Fruit fly (Drosophila melanogaster) whole organism: ENCODE data around the gene 4E-T.

Experiments
- CG8478 ChIP-seq: fragments of >200 bp; optimal IDR thresholded peaks from 2 replicates; lab custom pipeline; 2018; ENCODE audit warnings: inconsistent platforms
- Dll ChIP-seq: fragments of >200 bp; optimal IDR thresholded peaks from 2 replicates; lab custom pipeline; 2017
- EcR ChIP-seq, 2 experiments: fragments of >200 bp; optimal IDR thresholded peaks; 2 replicates each; lab custom pipeline; 2017; ENCODE audit warnings: missing biosample characterization in 2 of 2, missing genetic modification characterization in 2 of 2, missing genetic modification reagents in 2 of 2
- pan ChIP-seq: fragments of >200 bp; optimal IDR thresholded peaks from 2 replicates; lab custom pipeline; 2017
- psq ChIP-seq: fragments of >200 bp; optimal IDR thresholded peaks from 2 replicates; lab custom pipeline; 2017
- usp ChIP-seq: fragments of >200 bp; optimal IDR thresholded peaks from 2 replicates; lab custom pipeline; 2017; ENCODE audit warnings: missing biosample characterization, missing genetic modification characterization, mixed read lengths

Gene 4E-T

DNA sequence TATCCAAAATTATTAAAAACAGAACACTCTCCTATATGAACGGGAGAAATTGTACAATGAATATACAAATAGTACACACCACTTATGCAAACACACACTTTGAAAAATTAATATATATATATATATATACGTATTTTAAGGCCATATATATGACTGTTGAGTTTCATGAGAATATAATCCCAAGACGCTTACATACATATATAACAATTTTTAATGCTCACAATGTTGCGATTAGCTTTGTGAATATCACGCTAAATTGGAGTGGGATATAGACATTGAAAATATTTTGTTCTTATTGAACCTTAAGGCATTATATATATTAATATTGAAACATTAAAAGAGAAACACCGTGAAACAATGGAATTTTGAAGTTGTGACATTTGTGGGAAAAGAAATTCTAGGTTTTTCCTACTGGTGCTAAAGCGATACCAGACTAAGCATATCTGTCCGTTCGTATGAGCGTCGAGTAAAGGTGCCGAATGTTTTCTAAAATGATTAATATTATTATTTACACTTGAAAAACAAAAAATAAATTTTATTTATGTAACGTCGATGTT, at the start of gene 4E-T:
Gene 4E-T (minus strand): TSS at position 300 of the 557 bp plus-strand sequence.
- TF ChIP-seq pan (lab: Kevin White, UChicago) (no peak), Dll (lab: Kevin White, UChicago) (no peak), CG8478 (no peak), usp (no peak), EcR (GFP tag; optimal IDR thresholded peaks at IDR 0.05; lab: Kevin White, UChicago) (no peak), psq (lab: Kevin White, UChicago) (no peak)

DNA sequence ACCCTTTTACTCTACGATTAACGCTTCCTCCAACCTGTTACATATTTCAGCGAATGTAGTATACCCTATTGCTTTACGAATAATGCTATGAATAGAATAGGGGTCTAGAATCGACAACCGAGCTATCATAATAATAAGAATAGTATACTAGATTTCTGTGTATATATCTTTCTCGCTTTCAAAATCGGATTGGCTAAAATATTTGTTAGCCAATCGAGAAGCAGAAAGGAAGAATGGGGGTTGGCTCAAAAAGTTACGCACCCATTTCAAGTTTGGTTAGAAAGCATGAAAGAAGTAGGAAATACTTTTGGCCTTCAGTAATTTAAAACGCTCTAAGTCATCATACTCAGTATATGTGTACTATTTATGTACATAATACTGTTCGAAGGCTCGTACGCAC, 37.8 kb upstream of the 4E-T start:
- TF ChIP-seq Dll (lab: Kevin White, UChicago) = no peak
- TF ChIP-seq psq (lab: Kevin White, UChicago) = no peak
- no peak for TF ChIP-seq EcR (GFP tag; optimal IDR thresholded peaks at IDR 0.05; lab: Kevin White, UChicago)
- no peak for TF ChIP-seq pan (lab: Kevin White, UChicago)
- no peak for TF ChIP-seq usp
- no peak for TF ChIP-seq CG8478

DNA sequence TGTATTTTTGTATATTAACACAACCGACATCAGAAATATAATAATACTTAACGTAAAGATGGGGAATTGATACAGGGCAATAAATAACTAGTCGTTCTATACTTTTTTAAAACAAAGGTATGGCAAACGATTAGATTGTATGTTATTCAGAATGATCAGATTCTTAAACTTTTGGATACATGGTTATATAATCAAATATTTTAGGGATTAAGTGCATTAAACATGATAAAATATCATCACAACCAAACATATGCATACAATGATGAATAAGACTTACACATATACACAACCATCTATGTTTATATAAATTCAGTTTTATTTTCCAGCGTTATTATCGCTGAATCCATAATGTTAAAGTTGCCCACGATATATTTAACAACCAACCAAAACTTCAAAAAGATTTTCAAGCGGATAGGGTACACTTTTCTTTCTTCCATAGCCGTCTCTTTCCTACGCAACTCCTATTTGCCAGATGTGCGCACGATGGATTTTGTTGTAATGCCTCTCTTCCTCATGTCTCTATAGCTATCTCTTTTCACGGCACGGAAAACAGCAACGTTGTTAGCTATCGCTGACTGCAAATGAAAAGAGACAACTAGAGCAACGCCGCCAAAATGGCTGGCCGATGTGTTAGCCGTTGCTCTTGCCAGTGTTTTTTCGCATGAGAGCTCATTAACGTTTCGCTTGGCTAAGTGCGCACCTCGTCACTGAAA, 31.0 kb upstream of the 4E-T start, which contains the start of gene toy:
Gene toy (plus strand): TSS at position 668 of the 713 bp plus-strand sequence.
- TF ChIP-seq usp (no peak), EcR (GFP tag; optimal IDR thresholded peaks at IDR 0.05; lab: Kevin White, UChicago) (peak in 1 of 2 experiments; percentile 47), Dll (lab: Kevin White, UChicago) (no peak), CG8478 (peak; percentile 84), pan (lab: Kevin White, UChicago) (no peak), psq (lab: Kevin White, UChicago) (no peak)

DNA sequence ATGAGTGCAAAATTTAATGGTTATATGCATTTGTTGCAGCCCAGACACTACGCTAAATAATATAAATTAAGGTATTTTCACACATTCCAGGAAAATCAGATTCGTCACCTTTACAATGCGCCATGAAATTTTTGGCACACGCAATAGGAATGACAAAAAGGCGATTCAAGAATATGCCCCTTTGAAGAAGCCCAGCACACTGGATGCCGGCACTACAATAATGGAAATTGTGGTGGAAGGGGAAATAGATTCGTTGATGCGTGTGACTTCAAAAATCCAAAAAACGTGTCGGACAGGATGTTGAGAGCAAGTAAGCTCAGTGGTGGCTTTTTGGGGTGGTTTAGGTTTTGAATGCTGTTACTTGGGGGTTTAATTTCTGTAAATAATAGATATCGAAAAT, 30.2 kb upstream of the 4E-T start:
- no peak for TF ChIP-seq CG8478
- no peak for TF ChIP-seq EcR (GFP tag; optimal IDR thresholded peaks at IDR 0.05; lab: Kevin White, UChicago)
- no peak for TF ChIP-seq Dll (lab: Kevin White, UChicago)
- no peak for TF ChIP-seq psq (lab: Kevin White, UChicago)
- no peak for TF ChIP-seq usp
- no peak for TF ChIP-seq pan (lab: Kevin White, UChicago)

DNA sequence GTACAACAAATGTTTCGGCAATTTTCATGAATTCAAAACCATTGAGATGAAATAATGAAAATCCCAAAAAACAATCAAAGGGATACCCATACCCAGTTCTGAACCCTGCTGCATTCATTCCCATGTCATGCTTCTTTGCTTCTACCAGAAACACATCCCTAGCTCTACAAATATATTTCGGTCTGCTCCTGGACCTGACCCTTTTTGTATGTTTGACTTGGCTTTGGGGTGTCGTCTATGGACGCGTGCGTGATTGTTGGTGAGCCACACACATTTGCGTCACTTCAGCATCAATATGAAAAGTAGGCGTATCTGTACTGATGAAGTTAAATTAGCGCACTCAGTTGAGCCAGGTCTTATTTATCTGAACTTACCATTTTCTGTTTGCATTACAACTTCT, 26.6 kb upstream of the 4E-T start:
- TF ChIP-seq EcR (GFP tag; optimal IDR thresholded peaks at IDR 0.05; lab: Kevin White, UChicago) = no peak
- TF ChIP-seq pan (lab: Kevin White, UChicago) = no peak
- no peak for TF ChIP-seq CG8478
- TF ChIP-seq Dll (lab: Kevin White, UChicago) = no peak
- no peak for TF ChIP-seq psq (lab: Kevin White, UChicago)
- TF ChIP-seq usp = no peak

DNA sequence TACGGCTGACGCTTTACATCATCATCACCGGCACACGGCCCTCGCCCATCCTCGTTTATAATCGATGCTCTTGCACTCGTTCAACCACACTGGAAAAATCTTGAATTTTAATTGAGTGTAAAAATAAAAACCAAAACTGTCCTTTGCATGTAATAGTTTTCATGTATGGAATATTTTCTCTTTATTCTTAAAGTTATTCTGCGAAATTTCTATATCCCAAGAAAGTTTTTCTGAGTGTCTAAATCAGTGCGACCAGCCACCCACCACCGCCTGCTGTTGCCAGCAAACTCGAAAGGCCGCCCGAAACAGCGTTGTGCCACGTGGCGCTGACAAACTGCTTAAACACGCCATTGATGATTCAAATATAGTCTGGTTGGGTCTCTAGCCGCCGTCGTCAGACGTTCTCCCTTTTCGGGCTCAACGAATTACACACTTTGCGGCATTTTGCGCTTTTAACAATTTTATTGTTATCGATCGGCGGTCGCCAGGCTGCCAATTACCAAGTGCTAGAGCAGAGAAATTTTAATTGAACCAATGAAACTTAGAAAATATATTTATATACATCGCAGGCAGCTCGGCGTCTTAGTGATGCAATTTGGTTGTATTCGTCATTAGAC, 24.7 kb upstream of the 4E-T start:
- TF ChIP-seq EcR (GFP tag; optimal IDR thresholded peaks at IDR 0.05; lab: Kevin White, UChicago) (no peak), Dll (lab: Kevin White, UChicago) (no peak), CG8478 (no peak), usp (no peak), pan (lab: Kevin White, UChicago) (no peak), psq (lab: Kevin White, UChicago) (no peak)

DNA sequence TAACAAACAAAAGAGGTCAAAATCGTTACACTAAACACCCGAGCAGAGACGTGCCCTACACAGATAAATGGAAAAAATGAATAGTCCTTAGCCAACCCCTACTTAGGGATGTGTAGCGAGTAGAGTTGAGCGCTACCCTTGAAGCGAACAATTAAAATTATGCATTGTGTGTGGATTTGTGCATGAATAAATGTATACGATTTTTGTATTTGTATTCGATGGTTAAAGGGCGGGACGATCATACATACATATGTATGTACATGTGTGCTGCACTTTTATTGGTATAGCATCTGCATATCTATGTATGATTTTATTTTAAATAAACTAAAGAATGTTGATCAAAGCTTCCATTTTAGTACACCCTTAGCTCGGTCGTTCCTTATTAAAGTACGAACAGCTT, 23.0 kb upstream of the 4E-T start:
- no peak for TF ChIP-seq CG8478
- no peak for TF ChIP-seq Dll (lab: Kevin White, UChicago)
- no peak for TF ChIP-seq EcR (GFP tag; optimal IDR thresholded peaks at IDR 0.05; lab: Kevin White, UChicago)
- no peak for TF ChIP-seq usp
- TF ChIP-seq psq (lab: Kevin White, UChicago) = no peak
- TF ChIP-seq pan (lab: Kevin White, UChicago) = no peak

DNA sequence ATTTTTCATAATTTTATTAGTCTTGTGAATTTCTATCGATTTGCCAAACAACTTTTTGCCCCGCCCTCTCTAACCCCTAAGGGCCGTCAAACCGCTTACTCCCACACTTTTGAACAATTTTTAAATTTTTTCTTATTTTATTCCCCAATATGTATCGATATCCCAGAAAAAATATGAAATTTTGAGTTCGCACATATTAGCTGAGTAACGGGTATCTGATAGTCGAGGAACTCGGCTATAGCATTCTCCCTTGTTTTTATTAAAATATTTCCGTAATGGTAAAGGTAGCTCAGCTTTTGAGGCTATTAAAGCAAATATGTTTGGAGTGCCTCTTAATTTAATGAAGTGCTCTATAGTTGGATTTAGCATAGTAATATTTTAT, 22.3 kb upstream of the 4E-T start:
- no peak for TF ChIP-seq psq (lab: Kevin White, UChicago)
- no peak for TF ChIP-seq EcR (GFP tag; optimal IDR thresholded peaks at IDR 0.05; lab: Kevin White, UChicago)
- no peak for TF ChIP-seq Dll (lab: Kevin White, UChicago)
- TF ChIP-seq usp = no peak
- no peak for TF ChIP-seq CG8478
- TF ChIP-seq pan (lab: Kevin White, UChicago) = no peak

DNA sequence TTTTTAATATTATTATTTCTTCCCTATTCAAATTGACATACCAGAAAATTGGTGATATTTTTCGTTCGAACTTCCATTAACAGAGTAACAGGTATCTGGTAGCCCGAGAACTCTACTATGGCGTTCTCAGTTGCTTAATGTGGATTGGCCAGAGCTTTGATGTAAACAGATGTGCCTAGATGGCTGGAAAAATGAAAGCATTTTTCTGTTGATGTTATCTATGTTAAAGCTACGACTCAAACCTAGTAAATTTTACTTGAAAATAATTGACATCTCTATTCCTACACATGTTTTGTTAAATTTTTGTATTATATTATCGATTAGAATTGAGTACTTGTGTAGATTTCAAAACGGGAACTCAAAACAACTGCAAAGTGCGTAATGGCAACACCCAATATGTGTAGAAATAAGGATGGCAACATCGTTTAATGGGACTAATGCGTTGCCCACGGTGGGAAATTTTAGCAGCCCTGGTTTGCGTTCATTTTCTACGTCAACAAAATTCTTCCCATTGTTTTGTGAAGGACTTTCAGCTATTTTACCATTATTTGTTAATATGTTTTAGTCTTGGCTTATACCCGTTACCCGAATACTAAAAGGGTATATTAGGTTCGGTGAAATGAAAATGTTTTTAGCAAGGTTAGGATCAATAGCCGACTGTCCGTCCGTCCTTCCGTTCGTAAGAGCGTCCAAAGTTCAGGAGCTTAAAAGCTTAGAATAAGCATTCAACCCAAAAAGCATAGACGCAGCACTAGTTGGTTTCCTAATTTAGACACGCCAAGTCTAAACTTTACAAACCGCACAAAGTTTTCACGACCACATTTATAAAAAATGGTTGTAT, 21.7 kb upstream of the 4E-T start:
- no peak for TF ChIP-seq usp
- no peak for TF ChIP-seq psq (lab: Kevin White, UChicago)
- TF ChIP-seq Dll (lab: Kevin White, UChicago) = no peak
- TF ChIP-seq EcR (GFP tag; optimal IDR thresholded peaks at IDR 0.05; lab: Kevin White, UChicago) = no peak
- TF ChIP-seq CG8478 = no peak
- TF ChIP-seq pan (lab: Kevin White, UChicago) = no peak

DNA sequence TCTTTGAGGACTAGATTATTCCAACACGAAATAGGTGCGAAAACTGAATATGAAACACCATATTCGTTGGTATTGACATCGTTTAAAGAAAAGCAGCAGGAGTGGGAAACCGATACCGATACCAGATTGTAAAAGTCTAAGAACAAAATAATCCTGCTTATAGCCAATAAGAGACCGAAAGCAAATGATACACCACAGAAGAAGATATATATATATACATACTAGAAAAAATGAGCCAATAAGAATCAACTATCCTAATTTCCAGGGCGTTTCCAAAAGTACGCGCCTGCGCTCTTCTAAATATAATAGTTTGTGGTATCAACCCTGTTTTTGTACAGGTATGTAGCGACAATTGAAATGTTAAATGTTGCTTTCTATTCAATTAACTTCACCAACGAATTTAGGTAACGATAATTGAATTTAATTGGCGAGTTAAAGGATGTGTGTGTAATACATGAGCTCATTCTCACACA, 20.3 kb upstream of the 4E-T start, which contains the start of gene fuss:
Gene fuss (minus strand): TSS at position 51 of the 473 bp plus-strand sequence.
- no peak for TF ChIP-seq usp
- no peak for TF ChIP-seq pan (lab: Kevin White, UChicago)
- no peak for TF ChIP-seq psq (lab: Kevin White, UChicago)
- TF ChIP-seq Dll (lab: Kevin White, UChicago) = no peak
- no peak for TF ChIP-seq EcR (GFP tag; optimal IDR thresholded peaks at IDR 0.05; lab: Kevin White, UChicago)
- no peak for TF ChIP-seq CG8478

DNA sequence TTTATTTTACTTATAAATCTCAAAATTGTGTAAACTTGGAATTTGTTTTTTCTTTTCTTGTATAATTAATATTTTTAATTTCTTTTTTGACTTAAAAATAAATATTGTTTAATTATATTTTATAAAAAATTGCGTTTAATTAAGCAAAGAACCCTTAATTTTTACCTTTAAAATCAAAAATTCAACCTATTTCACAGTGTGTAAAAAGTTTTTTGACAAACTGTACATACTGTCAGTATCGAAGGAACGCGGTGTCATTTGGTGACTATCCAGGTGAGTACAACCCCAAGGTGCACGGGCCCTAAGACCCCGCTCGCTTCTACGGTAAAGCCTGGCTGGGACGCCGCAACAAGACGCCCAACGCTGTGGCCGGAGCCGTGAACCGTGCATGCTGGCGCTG, 18.4 kb upstream of the 4E-T start:
- TF ChIP-seq pan (lab: Kevin White, UChicago) = no peak
- no peak for TF ChIP-seq usp
- no peak for TF ChIP-seq CG8478
- TF ChIP-seq Dll (lab: Kevin White, UChicago) = no peak
- no peak for TF ChIP-seq EcR (GFP tag; optimal IDR thresholded peaks at IDR 0.05; lab: Kevin White, UChicago)
- no peak for TF ChIP-seq psq (lab: Kevin White, UChicago)
